Worm (Caenorhabditis elegans) whole organism, L2 larva: ENCODE data around the gene tbc-3.

ENCODE experiments used
- blmp-1 ChIP-seq: sonication (generic microtip); optimal IDR thresholded peaks from 2 replicates; lab custom pipeline; 2017; ENCODE audit warnings: missing genetic modification characterization, mild to moderate bottlenecking, missing compliant biosample characterization, antibody characterized with exemption, moderate library complexity; ENCODE audit not compliant: insufficient read depth
- elt-1 ChIP-seq: fragments of 150-350 bp; optimal IDR thresholded peaks from 2 replicates; lab custom pipeline; 2014; ENCODE audit warnings: missing biosample characterization, missing genetic modification characterization
- elt-3 ChIP-seq: sonication (generic microtip); optimal IDR thresholded peaks from 2 replicates; lab custom pipeline; 2017; ENCODE audit warnings: missing biosample characterization, missing genetic modification characterization
- lsy-2 ChIP-seq, 2 experiments: fragments of 150-350 bp in 1 of 2; sonication (generic microtip) in 1 of 2; optimal IDR thresholded peaks; 2 replicates each; lab custom pipeline; 2014 to 2017; ENCODE audit warnings: missing biosample characterization in 2 of 2, missing genetic modification characterization in 2 of 2
- mdl-1 ChIP-seq, 2 experiments: fragments of 150-350 bp in 1 of 2; sonication (generic microtip) in 1 of 2; optimal IDR thresholded peaks; 2 replicates each; lab custom pipeline; 2017; ENCODE audit warnings: missing biosample characterization in 2 of 2, missing genetic modification characterization in 2 of 2
- nhr-6 ChIP-seq: fragments of 150-350 bp; optimal IDR thresholded peaks from 2 replicates; lab custom pipeline; 2014; ENCODE audit warnings: missing biosample characterization, missing genetic modification characterization
- snpc-4 ChIP-seq: fragments of 150-350 bp; optimal IDR thresholded peaks from 2 replicates; lab custom pipeline; 2014; ENCODE audit warnings: missing biosample characterization, missing genetic modification characterization
- unc-39 ChIP-seq: fragments of 150-350 bp; optimal IDR thresholded peaks from 2 replicates; lab custom pipeline; 2014; ENCODE audit warnings: missing biosample characterization, missing genetic modification characterization
- ztf-1 ChIP-seq: fragments of 200-800 bp; sonication (Bioruptor generic); conservative IDR thresholded peaks from 2 replicates; pipeline ENCODE4 v1.3.6; 2022; ENCODE audit warnings: missing genetic modification characterization, missing compliant biosample characterization
- ztf-11 ChIP-seq: sonication (generic microtip); optimal IDR thresholded peaks from 2 replicates; lab custom pipeline; 2017; ENCODE audit warnings: missing biosample characterization, missing genetic modification characterization
- ztf-4 ChIP-seq: fragments of 150-350 bp; optimal IDR thresholded peaks from 2 replicates; lab custom pipeline; 2014; ENCODE audit warnings: missing biosample characterization, missing genetic modification characterization

- no peak for TF ChIP-seq elt-3 (tag; lab: Kevin White, UChicago)
- no peak for TF ChIP-seq mdl-1 (tag; optimal IDR thresholded peaks at IDR 0.05; lab: Kevin White, UChicago)
- TF ChIP-seq ztf-4 (tag; lab: Kevin White, UChicago): no peak
- TF ChIP-seq unc-39 (tag; lab: Kevin White, UChicago): no peak
- TF ChIP-seq lsy-2 (tag; optimal IDR thresholded peaks at IDR 0.05; lab: Kevin White, UChicago): peak in 1 of 2 experiments; percentile 61
- no peak for TF ChIP-seq elt-1
- no peak for TF ChIP-seq ztf-11
- TF ChIP-seq nhr-6 (tag; lab: Kevin White, UChicago): no peak
- TF ChIP-seq snpc-4: no peak
- TF ChIP-seq ztf-1: no peak
- TF ChIP-seq blmp-1 (tag; lab: Kevin White, UChicago): no peak
Observed at ce11 chrIV:9928180-9928896, 29.5 kb downstream of the tbc-3 start, which contains the start of gene dur-1.
